Worm (Caenorhabditis elegans) whole organism, L2 larva: Measurements from ENCODE around the gene Y43F8B.1.

ENCODE experiments used
- F13H6.1 ChIP-seq: sonication (generic microtip); optimal IDR thresholded peaks from 2 replicates; lab custom pipeline; 2016; ENCODE audit warnings: missing genetic modification characterization, missing compliant biosample characterization
- Y55F3AM.14 ChIP-seq: fragments of 200-800 bp; sonication (Bioruptor generic); optimal IDR thresholded peaks from 2 replicates; lab custom pipeline; 2018; ENCODE audit warnings: mild to moderate bottlenecking, missing genetic modification characterization, missing compliant biosample characterization
- ZK546.5 ChIP-seq: sonication (generic microtip); optimal IDR thresholded peaks from 2 replicates; lab custom pipeline; 2017; ENCODE audit warnings: missing biosample characterization, missing genetic modification characterization
- ama-1 ChIP-seq: fragments of 150-350 bp; optimal IDR thresholded peaks from 2 replicates; lab custom pipeline; 2018; ENCODE audit warnings: inconsistent platforms
- ceh-16 ChIP-seq: fragments of 150-350 bp; optimal IDR thresholded peaks from 2 replicates; lab custom pipeline; 2014; ENCODE audit warnings: missing biosample characterization, missing genetic modification characterization
- ceh-82 ChIP-seq: fragments of 150-350 bp; optimal IDR thresholded peaks from 2 replicates; lab custom pipeline; 2014; ENCODE audit warnings: missing biosample characterization, missing genetic modification characterization
- crh-2 ChIP-seq: sonication (generic microtip); optimal IDR thresholded peaks from 2 replicates; lab custom pipeline; 2017; ENCODE audit warnings: missing biosample characterization, missing genetic modification characterization
- dmd-4 ChIP-seq: sonication (generic microtip); optimal IDR thresholded peaks from 2 replicates; lab custom pipeline; 2017; ENCODE audit warnings: missing biosample characterization, missing genetic modification characterization
- gmeb-1 ChIP-seq: fragments of 150-350 bp; optimal IDR thresholded peaks from 2 replicates; lab custom pipeline; 2014; ENCODE audit warnings: missing biosample characterization, missing genetic modification characterization
- lin-11 ChIP-seq: fragments of 150-350 bp; sonication (generic microtip); optimal IDR thresholded peaks from 2 replicates; lab custom pipeline; 2014; ENCODE audit warnings: missing biosample characterization, missing genetic modification characterization, inconsistent platforms, mixed read lengths
- lin-39 ChIP-seq: fragments of 150-350 bp; optimal IDR thresholded peaks from 2 replicates; lab custom pipeline; 2014; ENCODE audit warnings: missing biosample characterization, missing genetic modification reagents, missing genetic modification characterization
- mbf-1 ChIP-seq: sonication (generic microtip); optimal IDR thresholded peaks from 2 replicates; lab custom pipeline; 2017; ENCODE audit warnings: missing biosample characterization, missing genetic modification characterization
- mdl-1 ChIP-seq, 2 experiments: fragments of 150-350 bp in 1 of 2; sonication (generic microtip) in 1 of 2; optimal IDR thresholded peaks; 2 replicates each; lab custom pipeline; 2017; ENCODE audit warnings: missing biosample characterization in 2 of 2, missing genetic modification characterization in 2 of 2
- nhr-11 ChIP-seq: fragments of 150-350 bp; optimal IDR thresholded peaks from 2 replicates; lab custom pipeline; 2014; ENCODE audit warnings: missing biosample characterization, missing genetic modification characterization
- nhr-21 ChIP-seq: fragments of 150-350 bp; optimal IDR thresholded peaks from 2 replicates; lab custom pipeline; 2014; ENCODE audit warnings: missing biosample characterization, missing genetic modification characterization
- nhr-237 ChIP-seq: fragments of 150-350 bp; optimal IDR thresholded peaks from 2 replicates; lab custom pipeline; 2014; ENCODE audit warnings: missing biosample characterization, missing genetic modification characterization
- nhr-6 ChIP-seq: fragments of 150-350 bp; optimal IDR thresholded peaks from 2 replicates; lab custom pipeline; 2014; ENCODE audit warnings: missing biosample characterization, missing genetic modification characterization
- nhr-77 ChIP-seq: fragments of 150-350 bp; optimal IDR thresholded peaks from 2 replicates; lab custom pipeline; 2014; ENCODE audit warnings: missing biosample characterization, missing genetic modification characterization
- peb-1 ChIP-seq: fragments of 150-350 bp; optimal IDR thresholded peaks from 2 replicates; lab custom pipeline; 2014; ENCODE audit warnings: missing biosample characterization, missing genetic modification characterization
- sem-4 ChIP-seq: fragments of 150-350 bp; optimal IDR thresholded peaks from 2 replicates; lab custom pipeline; 2014; ENCODE audit warnings: missing biosample characterization, missing genetic modification reagents, missing genetic modification characterization
- sma-3 ChIP-seq: sonication (generic microtip); optimal IDR thresholded peaks from 2 replicates; lab custom pipeline; 2016; ENCODE audit warnings: missing genetic modification reagents, missing genetic modification characterization, missing compliant biosample characterization
- sma-9 ChIP-seq, 2 experiments: fragments of 150-350 bp in 1 of 2; sonication (generic microtip) in 1 of 2; optimal IDR thresholded peaks; 2 replicates each; lab custom pipeline; 2014 to 2016; ENCODE audit warnings: missing genetic modification characterization in 2 of 2, mild to moderate bottlenecking in 1 of 2, missing biosample characterization in 1 of 2, missing compliant biosample characterization in 1 of 2, missing genetic modification reagents in 1 of 2, moderate library complexity in 1 of 2
- snpc-4 ChIP-seq: fragments of 150-350 bp; optimal IDR thresholded peaks from 2 replicates; lab custom pipeline; 2014; ENCODE audit warnings: missing biosample characterization, missing genetic modification characterization
- unc-55 ChIP-seq: fragments of 150-350 bp; sonication (generic microtip); optimal IDR thresholded peaks from 3 replicates; lab custom pipeline; 2014; ENCODE audit warnings: missing biosample characterization, missing genetic modification reagents, missing genetic modification characterization
- unc-62 ChIP-seq: fragments of 150-350 bp; optimal IDR thresholded peaks from 2 replicates; lab custom pipeline; 2014; ENCODE audit warnings: missing biosample characterization, missing genetic modification reagents, missing genetic modification characterization
- ztf-1 ChIP-seq: fragments of 200-800 bp; sonication (Bioruptor generic); conservative IDR thresholded peaks from 2 replicates; pipeline ENCODE4 v1.3.6; 2022; ENCODE audit warnings: missing genetic modification characterization, missing compliant biosample characterization
- ztf-11 ChIP-seq: sonication (generic microtip); optimal IDR thresholded peaks from 2 replicates; lab custom pipeline; 2017; ENCODE audit warnings: missing biosample characterization, missing genetic modification characterization
- ztf-4 ChIP-seq: fragments of 150-350 bp; optimal IDR thresholded peaks from 2 replicates; lab custom pipeline; 2014; ENCODE audit warnings: missing biosample characterization, missing genetic modification characterization

Gene Y43F8B.1

DNA sequence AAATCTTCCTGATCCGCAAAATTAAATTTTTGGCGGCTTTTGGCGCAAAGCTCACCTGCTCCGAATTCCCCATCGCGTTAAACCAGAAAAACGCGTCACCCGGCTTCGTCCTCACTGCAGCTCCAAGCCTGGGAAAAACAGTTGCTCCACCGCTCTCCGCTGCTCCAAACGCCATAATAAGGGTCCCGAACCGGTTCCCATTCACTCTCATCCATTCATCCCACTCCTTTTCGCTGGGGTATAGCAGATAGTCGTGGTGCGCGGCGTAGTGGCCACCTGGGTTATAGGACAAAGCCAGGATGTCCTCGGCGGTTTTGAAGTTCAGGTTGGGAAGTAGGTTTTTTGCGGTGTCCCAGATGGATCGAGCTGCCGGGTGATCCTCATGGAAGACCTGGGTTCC is 35.1 kb downstream of the Y43F8B.1 start:
- no peak for TF ChIP-seq ztf-1 (GFP tag; lab: Robert Waterston, UW)
- no peak for TF ChIP-seq nhr-237 (tag; lab: Kevin White, UChicago)
- no peak for TF ChIP-seq sma-3 (GFP tag; lab: Kevin White, UChicago)
- no peak for TF ChIP-seq nhr-21
- TF ChIP-seq ceh-16: no peak
- TF ChIP-seq, all 48 proteins: peak for 0

DNA sequence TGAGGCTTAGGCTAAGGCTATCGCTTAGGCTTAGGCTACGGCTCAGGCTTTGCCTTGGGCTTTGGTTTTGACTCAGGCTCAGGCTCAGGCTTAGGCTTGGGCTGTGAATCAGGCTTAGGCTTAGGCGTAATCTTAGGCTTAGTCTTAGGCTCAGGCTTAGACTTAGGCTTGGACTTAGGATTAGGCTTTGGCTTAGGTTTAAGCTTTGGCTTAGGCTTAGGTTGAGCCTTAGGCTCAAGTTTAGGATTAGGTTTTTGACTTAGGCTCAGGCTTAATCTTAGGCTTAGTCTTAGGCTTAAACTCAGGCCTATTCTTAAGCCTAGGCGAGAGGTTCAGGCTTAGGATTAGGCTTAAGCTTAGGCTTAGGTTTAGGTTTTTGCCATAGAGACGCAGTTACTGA is 35.6 kb downstream of the Y43F8B.1 start:
- no peak for TF ChIP-seq F13H6.1 (tag; lab: Kevin White, UChicago)
- TF ChIP-seq ama-1: no peak
- TF ChIP-seq, all 48 proteins: peak for 0

DNA sequence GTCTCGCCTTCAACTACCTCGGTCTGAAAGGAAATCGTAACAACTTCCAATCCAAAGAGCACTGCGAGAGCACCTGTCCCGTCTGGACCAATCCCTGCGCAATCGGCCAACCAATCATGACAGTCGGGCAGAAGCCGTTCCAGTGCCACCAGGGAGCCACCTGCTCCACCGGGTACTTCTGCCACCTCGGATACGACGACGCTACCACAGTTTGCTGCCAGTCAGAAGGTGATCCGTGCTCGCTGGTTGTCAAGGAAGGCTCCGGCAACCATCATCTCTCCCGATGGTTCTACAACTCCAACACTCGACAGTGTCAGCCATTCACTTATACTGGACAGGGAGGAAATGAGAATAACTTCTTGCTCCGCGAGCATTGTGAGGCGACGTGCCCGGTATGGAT is 36.9 kb downstream of the Y43F8B.1 start:
- TF ChIP-seq nhr-6 (no peak), crh-2 (tag; lab: Kevin White, UChicago) (no peak), mbf-1 (no peak), peb-1 (no peak), ceh-16 (no peak), nhr-11 (tag; lab: Kevin White, UChicago) (no peak), sem-4 (no peak), ztf-11 (tag; lab: Kevin White, UChicago) (no peak), ceh-82 (no peak)

DNA sequence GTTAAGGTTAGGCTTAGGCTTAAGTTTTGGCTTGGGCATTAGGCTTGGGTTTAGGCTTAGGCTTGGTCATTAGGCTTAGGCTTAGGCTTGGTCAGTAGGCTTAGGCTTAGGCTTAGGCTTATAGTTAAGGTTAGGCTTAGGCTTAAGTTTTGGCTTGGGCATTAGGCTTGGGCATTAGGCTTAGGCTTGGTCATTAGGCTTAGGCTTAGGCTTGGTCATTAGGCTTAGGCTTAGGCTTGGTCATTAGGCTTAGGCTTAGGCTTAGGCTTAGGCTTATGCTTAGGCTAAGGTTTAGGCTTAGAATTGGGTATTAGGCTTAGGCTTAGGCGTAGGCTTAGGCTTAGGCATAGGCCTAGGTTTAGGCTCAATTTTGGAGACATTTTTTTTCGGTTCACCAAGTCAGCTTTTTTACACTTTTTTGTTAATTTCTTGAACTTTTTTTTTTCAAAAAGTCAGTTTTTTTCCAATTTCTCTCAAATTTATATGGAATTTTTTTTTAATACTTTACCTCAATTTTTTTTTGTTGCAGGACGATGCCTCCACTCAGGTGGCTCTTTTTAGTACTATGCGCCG is 43.3 kb downstream of the Y43F8B.1 start, which contains the start of gene Y43F8B.3:
TSS of gene Y43F8B.3 (plus strand) at position 523 of the 573 bp plus-strand sequence.
- TF ChIP-seq nhr-237 (tag; lab: Kevin White, UChicago) (no peak), nhr-77 (tag; lab: Kevin White, UChicago) (no peak), gmeb-1 (no peak), snpc-4 (no peak)
- TF ChIP-seq, all 48 proteins: peak for 0

DNA sequence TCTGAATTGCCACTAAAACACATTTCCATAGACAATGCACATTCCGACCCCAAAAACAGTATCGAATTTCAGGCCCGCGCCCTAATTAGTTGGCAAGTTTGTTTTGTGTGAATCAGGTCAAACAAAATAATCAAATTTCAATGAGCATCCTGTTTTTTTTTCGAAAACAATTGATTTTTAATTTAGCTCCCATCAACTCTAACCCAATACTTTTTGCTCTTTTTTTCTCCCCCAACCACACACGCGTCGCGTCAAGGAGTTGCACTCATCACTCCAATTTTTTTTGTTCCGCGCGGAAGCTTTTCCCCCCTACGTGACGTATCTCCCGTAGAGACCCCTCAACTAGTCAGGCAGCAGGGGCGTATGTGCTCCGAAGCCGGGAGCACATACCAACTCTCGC is 44.6 kb downstream of the Y43F8B.1 start:
- no peak for TF ChIP-seq sma-9 (GFP tag; optimal IDR thresholded peaks at IDR 0.05; lab: Kevin White, UChicago)
- TF ChIP-seq sma-9 (tag; optimal IDR thresholded peaks at IDR 0.05; lab: Kevin White, UChicago): no peak

DNA sequence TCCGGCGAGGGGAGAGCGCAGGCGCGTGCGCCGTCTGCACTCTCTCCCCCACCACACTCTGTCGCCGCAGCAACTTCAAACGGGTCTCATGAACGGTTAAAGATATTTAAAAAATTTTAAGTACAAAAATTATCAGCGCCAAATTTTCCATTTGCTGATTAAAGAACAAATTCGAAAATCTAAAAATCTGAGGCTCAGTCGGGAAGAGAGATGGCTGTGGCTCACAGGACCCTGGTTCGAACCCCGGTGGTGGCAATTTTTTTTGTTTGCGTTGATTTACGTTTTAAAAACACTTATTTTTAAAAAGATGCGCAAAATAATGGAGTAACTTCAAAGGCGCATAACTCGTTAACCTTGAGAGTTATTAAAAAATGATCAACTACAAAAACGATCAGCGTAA is 48.9 kb downstream of the Y43F8B.1 start:
- no peak for TF ChIP-seq ztf-4
- TF ChIP-seq mdl-1 (tag; optimal IDR thresholded peaks at IDR 0.05; lab: Kevin White, UChicago): no peak
- TF ChIP-seq unc-62 (GFP tag; lab: Kevin White, UChicago): no peak
- TF ChIP-seq Y55F3AM.14 (GFP tag; lab: Kevin White, UChicago): no peak
- TF ChIP-seq mbf-1: no peak
- TF ChIP-seq sma-3 (GFP tag; lab: Kevin White, UChicago): no peak
- TF ChIP-seq F13H6.1 (tag; lab: Kevin White, UChicago): no peak
- TF ChIP-seq sem-4: no peak
- no peak for TF ChIP-seq ceh-16
- TF ChIP-seq dmd-4 (tag; lab: Kevin White, UChicago): no peak
- no peak for TF ChIP-seq lin-39
- no peak for TF ChIP-seq peb-1
- TF ChIP-seq lin-11 (tag; lab: Kevin White, UChicago): no peak
- TF ChIP-seq, all 48 proteins: peak for 0

DNA sequence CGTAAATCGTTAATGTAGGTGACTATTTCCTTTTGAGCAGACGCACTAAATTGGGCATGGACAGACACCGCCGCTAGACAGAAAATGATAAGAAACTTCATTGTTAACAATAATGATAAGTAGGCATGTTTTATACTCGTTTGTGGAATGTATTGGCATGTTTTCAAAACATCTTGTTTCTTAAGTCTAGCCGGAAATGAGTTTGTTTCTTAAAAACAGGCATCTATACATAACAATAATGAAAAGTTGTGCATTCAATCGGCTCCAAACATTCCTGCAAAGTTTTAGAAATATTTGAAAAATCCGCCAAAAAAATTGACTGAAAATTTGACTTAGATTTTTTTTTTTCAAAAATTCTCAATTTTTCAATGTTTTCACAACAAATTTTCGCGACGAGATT is 50.4 kb downstream of the Y43F8B.1 start, which contains the start of gene scl-21:
TSS of gene scl-21 (minus strand) at position 101 of the 400 bp plus-strand sequence.
- TF ChIP-seq unc-55: no peak
- TF ChIP-seq crh-2 (tag; lab: Kevin White, UChicago): no peak
- TF ChIP-seq ztf-11 (tag; lab: Kevin White, UChicago): no peak
- TF ChIP-seq sma-9 (GFP tag; optimal IDR thresholded peaks at IDR 0.05; lab: Kevin White, UChicago): no peak
- TF ChIP-seq sma-9 (tag; optimal IDR thresholded peaks at IDR 0.05; lab: Kevin White, UChicago): no peak
- TF ChIP-seq nhr-77 (tag; lab: Kevin White, UChicago): no peak
- TF ChIP-seq ceh-82: no peak
- no peak for TF ChIP-seq ZK546.5 (tag; lab: Kevin White, UChicago)
- no peak for TF ChIP-seq snpc-4

DNA sequence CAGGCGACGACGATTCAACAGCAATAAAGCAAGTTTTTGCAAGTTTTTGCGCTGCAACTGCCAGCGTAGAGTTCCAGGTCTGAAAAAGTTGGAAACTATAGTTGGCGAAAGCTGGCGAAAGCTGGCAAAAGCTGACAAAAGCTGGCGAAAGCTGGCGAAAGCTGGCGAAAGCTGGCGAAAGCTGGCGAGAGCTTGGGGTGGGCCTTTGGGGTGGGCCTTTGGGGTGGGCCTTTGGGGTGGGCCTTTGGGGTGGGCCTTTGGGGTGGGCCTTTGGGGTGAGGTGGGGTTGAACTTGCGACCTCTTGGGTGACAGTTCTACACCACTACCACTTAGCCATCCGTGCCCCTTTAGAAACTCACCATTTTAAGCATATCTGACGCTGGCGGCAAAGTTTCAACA is 50.9 kb downstream of the Y43F8B.1 start:
- TF ChIP-seq unc-55 (no peak), sem-4 (no peak), sma-3 (GFP tag; lab: Kevin White, UChicago) (no peak), unc-62 (GFP tag; lab: Kevin White, UChicago) (no peak)
- TF ChIP-seq, all 48 proteins: peak for 0
